Worm (Caenorhabditis elegans) whole organism, L2 larva: ENCODE data around the gene T16A1.2.

Experiments used
- C34F6.9 ChIP-seq: fragments of 150-350 bp; optimal IDR thresholded peaks from 2 replicates; lab custom pipeline; 2014; ENCODE audit warnings: missing biosample characterization, missing genetic modification characterization
- R02D3.7 ChIP-seq: fragments of 150-350 bp; optimal IDR thresholded peaks from 2 replicates; lab custom pipeline; 2014; ENCODE audit warnings: missing biosample characterization, missing genetic modification characterization
- Y55F3AM.14 ChIP-seq: fragments of 200-800 bp; sonication (Bioruptor generic); optimal IDR thresholded peaks from 2 replicates; lab custom pipeline; 2018; ENCODE audit warnings: mild to moderate bottlenecking, missing genetic modification characterization, missing compliant biosample characterization
- ZK546.5 ChIP-seq: sonication (generic microtip); optimal IDR thresholded peaks from 2 replicates; lab custom pipeline; 2017; ENCODE audit warnings: missing biosample characterization, missing genetic modification characterization
- aly-2 ChIP-seq: fragments of 150-350 bp; optimal IDR thresholded peaks from 2 replicates; lab custom pipeline; 2014; ENCODE audit warnings: missing biosample characterization, missing genetic modification characterization
- ama-1 ChIP-seq: fragments of 150-350 bp; optimal IDR thresholded peaks from 2 replicates; lab custom pipeline; 2018; ENCODE audit warnings: inconsistent platforms
- ceh-16 ChIP-seq: fragments of 150-350 bp; optimal IDR thresholded peaks from 2 replicates; lab custom pipeline; 2014; ENCODE audit warnings: missing biosample characterization, missing genetic modification characterization
- ceh-82 ChIP-seq: fragments of 150-350 bp; optimal IDR thresholded peaks from 2 replicates; lab custom pipeline; 2014; ENCODE audit warnings: missing biosample characterization, missing genetic modification characterization
- crh-2 ChIP-seq: sonication (generic microtip); optimal IDR thresholded peaks from 2 replicates; lab custom pipeline; 2017; ENCODE audit warnings: missing biosample characterization, missing genetic modification characterization
- elt-1 ChIP-seq: fragments of 150-350 bp; optimal IDR thresholded peaks from 2 replicates; lab custom pipeline; 2014; ENCODE audit warnings: missing biosample characterization, missing genetic modification characterization
- elt-3 ChIP-seq: sonication (generic microtip); optimal IDR thresholded peaks from 2 replicates; lab custom pipeline; 2017; ENCODE audit warnings: missing biosample characterization, missing genetic modification characterization
- fos-1 ChIP-seq: fragments of 150-350 bp; optimal IDR thresholded peaks from 2 replicates; lab custom pipeline; 2014; ENCODE audit warnings: missing biosample characterization, missing genetic modification characterization
- gmeb-1 ChIP-seq: fragments of 150-350 bp; optimal IDR thresholded peaks from 2 replicates; lab custom pipeline; 2014; ENCODE audit warnings: missing biosample characterization, missing genetic modification characterization
- lin-11 ChIP-seq: fragments of 150-350 bp; sonication (generic microtip); optimal IDR thresholded peaks from 2 replicates; lab custom pipeline; 2014; ENCODE audit warnings: missing biosample characterization, missing genetic modification characterization, inconsistent platforms, mixed read lengths
- lin-13 ChIP-seq: fragments of 150-350 bp; optimal IDR thresholded peaks from 2 replicates; lab custom pipeline; 2014; ENCODE audit warnings: missing biosample characterization, missing genetic modification reagents, missing genetic modification characterization
- mab-5 ChIP-seq: fragments of 150-350 bp; optimal IDR thresholded peaks from 2 replicates; lab custom pipeline; 2014; ENCODE audit warnings: missing biosample characterization, missing genetic modification characterization
- mbf-1 ChIP-seq: sonication (generic microtip); optimal IDR thresholded peaks from 2 replicates; lab custom pipeline; 2017; ENCODE audit warnings: missing biosample characterization, missing genetic modification characterization
- nhr-12 ChIP-seq: fragments of 150-350 bp; optimal IDR thresholded peaks from 2 replicates; lab custom pipeline; 2014; ENCODE audit warnings: missing biosample characterization, missing genetic modification characterization
- nhr-129 ChIP-seq: fragments of 150-350 bp; optimal IDR thresholded peaks from 2 replicates; lab custom pipeline; 2014; ENCODE audit warnings: missing biosample characterization, missing genetic modification characterization
- nhr-21 ChIP-seq: fragments of 150-350 bp; optimal IDR thresholded peaks from 2 replicates; lab custom pipeline; 2014; ENCODE audit warnings: missing biosample characterization, missing genetic modification characterization
- nhr-23 ChIP-seq: fragments of 150-350 bp; optimal IDR thresholded peaks from 2 replicates; lab custom pipeline; 2014; ENCODE audit warnings: missing biosample characterization, missing genetic modification reagents, missing genetic modification characterization
- nhr-77 ChIP-seq: fragments of 150-350 bp; optimal IDR thresholded peaks from 2 replicates; lab custom pipeline; 2014; ENCODE audit warnings: missing biosample characterization, missing genetic modification characterization
- peb-1 ChIP-seq: fragments of 150-350 bp; optimal IDR thresholded peaks from 2 replicates; lab custom pipeline; 2014; ENCODE audit warnings: missing biosample characterization, missing genetic modification characterization
- sem-4 ChIP-seq: fragments of 150-350 bp; optimal IDR thresholded peaks from 2 replicates; lab custom pipeline; 2014; ENCODE audit warnings: missing biosample characterization, missing genetic modification reagents, missing genetic modification characterization
- skn-1 ChIP-seq: sonication (generic microtip); optimal IDR thresholded peaks from 2 replicates; lab custom pipeline; 2017; ENCODE audit warnings: missing biosample characterization, missing genetic modification characterization
- sma-9 ChIP-seq, 2 experiments: fragments of 150-350 bp in 1 of 2; sonication (generic microtip) in 1 of 2; optimal IDR thresholded peaks; 2 replicates each; lab custom pipeline; 2014 to 2016; ENCODE audit warnings: missing genetic modification characterization in 2 of 2, mild to moderate bottlenecking in 1 of 2, missing biosample characterization in 1 of 2, missing compliant biosample characterization in 1 of 2, missing genetic modification reagents in 1 of 2, moderate library complexity in 1 of 2
- unc-39 ChIP-seq: fragments of 150-350 bp; optimal IDR thresholded peaks from 2 replicates; lab custom pipeline; 2014; ENCODE audit warnings: missing biosample characterization, missing genetic modification characterization
- unc-55 ChIP-seq: fragments of 150-350 bp; sonication (generic microtip); optimal IDR thresholded peaks from 3 replicates; lab custom pipeline; 2014; ENCODE audit warnings: missing biosample characterization, missing genetic modification reagents, missing genetic modification characterization
- unc-62 ChIP-seq: fragments of 150-350 bp; optimal IDR thresholded peaks from 2 replicates; lab custom pipeline; 2014; ENCODE audit warnings: missing biosample characterization, missing genetic modification reagents, missing genetic modification characterization
- zag-1 ChIP-seq: fragments of 150-350 bp; optimal IDR thresholded peaks from 2 replicates; lab custom pipeline; 2014; ENCODE audit warnings: missing biosample characterization, missing genetic modification characterization
- ztf-1 ChIP-seq: fragments of 200-800 bp; sonication (Bioruptor generic); conservative IDR thresholded peaks from 2 replicates; pipeline ENCODE4 v1.3.6; 2022; ENCODE audit warnings: missing genetic modification characterization, missing compliant biosample characterization
- ztf-11 ChIP-seq: sonication (generic microtip); optimal IDR thresholded peaks from 2 replicates; lab custom pipeline; 2017; ENCODE audit warnings: missing biosample characterization, missing genetic modification characterization
- ztf-4 ChIP-seq: fragments of 150-350 bp; optimal IDR thresholded peaks from 2 replicates; lab custom pipeline; 2014; ENCODE audit warnings: missing biosample characterization, missing genetic modification characterization

Gene T16A1.2

ce11 chrII:2099139-2099976 lies 4.0 kb downstream of the T16A1.2 start, which contains the start of gene math-42:
TSS of gene math-42 (plus strand) at chrII:2099926.
- no peak for TF ChIP-seq sma-9 (GFP tag; optimal IDR thresholded peaks at IDR 0.05; lab: Kevin White, UChicago)
- TF ChIP-seq sma-9 (tag; optimal IDR thresholded peaks at IDR 0.05; lab: Kevin White, UChicago): no peak
- TF ChIP-seq fos-1 (tag; lab: Kevin White, UChicago): peak; percentile 76

DNA sequence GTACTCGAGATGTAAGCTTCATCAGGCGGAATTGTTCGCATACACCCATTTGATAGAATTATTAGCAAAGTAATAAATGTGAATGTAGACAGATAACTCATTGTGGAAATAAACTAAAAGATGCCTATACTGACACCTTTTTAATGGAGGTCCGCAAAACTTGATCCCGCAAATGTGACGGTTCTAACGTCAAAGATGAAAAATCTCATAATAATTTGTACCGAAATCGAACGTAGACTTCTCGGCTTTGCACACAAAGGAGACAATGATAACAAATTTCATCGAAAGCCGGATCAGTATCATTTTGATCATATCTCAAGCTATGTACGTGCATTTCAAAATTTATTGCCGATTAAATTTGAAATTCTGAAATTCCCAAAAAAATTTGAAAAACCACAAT lies 12.9 kb downstream of the T16A1.2 start, which contains the start of gene R52.4:
R52.4 (minus strand) TSS at position 101 of the 400 bp plus-strand sequence.
- TF ChIP-seq unc-39 (tag; lab: Kevin White, UChicago) (no peak), ceh-16 (no peak), ZK546.5 (tag; lab: Kevin White, UChicago) (no peak)
- TF ChIP-seq, all 48 proteins: peak for 0

- TF ChIP-seq aly-2 (tag; lab: Kevin White, UChicago) (no peak), unc-39 (tag; lab: Kevin White, UChicago) (no peak), ztf-11 (no peak), nhr-12 (tag; lab: Kevin White, UChicago) (no peak), skn-1 (tag; lab: Kevin White, UChicago) (no peak), Y55F3AM.14 (no peak), lin-11 (tag; lab: Kevin White, UChicago) (no peak)
Measured at ce11 chrII:2109943-2110342, 14.5 kb downstream of the T16A1.2 start, which contains the start of gene R52.5. TSS of gene R52.5 (minus strand) at chrII:2110043.

DNA sequence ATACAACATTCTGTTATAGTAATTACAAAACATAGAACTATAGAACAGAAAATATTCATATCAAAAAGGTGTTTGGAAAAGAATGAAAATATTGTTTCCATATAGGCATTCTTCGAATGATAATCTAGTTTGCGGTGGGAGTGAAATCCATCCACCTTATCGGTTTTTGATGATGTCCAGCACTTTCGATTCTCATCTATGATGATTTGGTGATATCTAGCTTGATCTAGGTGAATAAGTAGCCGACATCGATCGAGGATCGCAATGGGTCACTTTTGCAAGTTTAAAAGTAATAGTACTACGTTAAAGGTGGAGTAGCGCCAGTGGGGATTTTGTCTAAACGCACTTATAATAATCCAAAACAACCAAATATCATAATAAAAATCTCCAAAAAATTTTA lies 17.5 kb downstream of the T16A1.2 start, which contains the start of gene R52.6:
R52.6 (minus strand) TSS at position 101 of the 400 bp plus-strand sequence.
- TF ChIP-seq elt-3 (tag; lab: Kevin White, UChicago) (no peak), unc-55 (no peak), aly-2 (tag; lab: Kevin White, UChicago) (no peak), nhr-129 (no peak), lin-11 (tag; lab: Kevin White, UChicago) (no peak), ceh-82 (tag; lab: Kevin White, UChicago) (no peak), ama-1 (lab: Kevin White, UChicago) (no peak), sem-4 (no peak), unc-62 (GFP tag; lab: Kevin White, UChicago) (no peak), fos-1 (tag; lab: Kevin White, UChicago) (no peak), peb-1 (no peak), zag-1 (tag; lab: Kevin White, UChicago) (no peak), ztf-4 (tag; lab: Kevin White, UChicago) (no peak), nhr-77 (tag; lab: Kevin White, UChicago) (no peak), gmeb-1 (no peak), mbf-1 (tag; lab: Kevin White, UChicago) (no peak), nhr-23 (tag; lab: Kevin White, UChicago) (no peak), skn-1 (tag; lab: Kevin White, UChicago) (no peak), mab-5 (tag; lab: Kevin White, UChicago) (no peak)

ce11 chrII:2114488-2114887 lies 19.1 kb downstream of the T16A1.2 start:
- TF ChIP-seq ceh-16 (no peak), ZK546.5 (tag; lab: Kevin White, UChicago) (no peak), nhr-129 (no peak), mab-5 (tag; lab: Kevin White, UChicago) (no peak), peb-1 (no peak), crh-2 (tag; lab: Kevin White, UChicago) (no peak), ztf-1 (GFP tag; lab: Robert Waterston, UW) (no peak), elt-1 (no peak)
- TF ChIP-seq, all 48 proteins: peak for 0

DNA sequence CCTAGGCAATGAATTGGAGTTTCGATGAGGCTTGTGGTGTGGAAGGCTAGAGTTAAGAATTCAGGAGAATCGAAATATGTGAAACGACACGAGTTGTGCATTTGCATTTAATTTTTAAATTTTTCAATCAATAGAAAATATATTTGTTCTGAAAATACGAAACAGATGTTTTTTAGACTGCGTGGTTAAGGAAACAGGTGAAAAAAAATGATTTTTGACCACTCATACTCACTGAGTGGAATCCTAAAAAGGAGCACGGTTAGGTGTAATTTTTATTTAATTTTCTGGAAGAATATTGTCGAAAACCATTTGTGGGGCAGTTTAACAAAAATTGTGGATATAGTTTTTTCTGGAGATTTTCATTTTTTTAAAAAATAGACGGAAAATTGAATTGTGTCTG lies 21.4 kb downstream of the T16A1.2 start, which contains the start of gene srh-195:
srh-195 (minus strand) TSS at position 101 of the 400 bp plus-strand sequence.
- TF ChIP-seq ztf-11: no peak
- no peak for TF ChIP-seq unc-62 (GFP tag; lab: Kevin White, UChicago)
- no peak for TF ChIP-seq lin-11 (tag; lab: Kevin White, UChicago)
- TF ChIP-seq lin-13 (GFP tag; lab: Kevin White, UChicago): no peak
- TF ChIP-seq C34F6.9 (tag; lab: Kevin White, UChicago): no peak
- no peak for TF ChIP-seq crh-2 (tag; lab: Kevin White, UChicago)
- no peak for TF ChIP-seq nhr-21 (tag; lab: Kevin White, UChicago)
- TF ChIP-seq nhr-12 (tag; lab: Kevin White, UChicago): no peak
- TF ChIP-seq R02D3.7 (tag; lab: Kevin White, UChicago): no peak
- no peak for TF ChIP-seq sma-9 (GFP tag; optimal IDR thresholded peaks at IDR 0.05; lab: Kevin White, UChicago)
- TF ChIP-seq sma-9 (tag; optimal IDR thresholded peaks at IDR 0.05; lab: Kevin White, UChicago): no peak
- TF ChIP-seq ZK546.5 (tag; lab: Kevin White, UChicago): no peak
- TF ChIP-seq ztf-4 (tag; lab: Kevin White, UChicago): no peak
